Worm (Caenorhabditis elegans) whole organism, L3 larva: ENCODE results near the gene Y41E3.13.

ENCODE experiments used
- aly-2 ChIP-seq: fragments of 150-350 bp; optimal IDR thresholded peaks from 2 replicates; lab custom pipeline; 2014; ENCODE audit warnings: missing biosample characterization, missing genetic modification characterization
- ama-1 ChIP-seq: fragments of 150-350 bp; optimal IDR thresholded peaks from 2 replicates; lab custom pipeline; 2018
- daf-12 ChIP-seq: fragments of 150-350 bp; optimal IDR thresholded peaks from 2 replicates; lab custom pipeline; 2014; ENCODE audit warnings: missing biosample characterization, missing genetic modification reagents, missing genetic modification characterization
- elt-3 ChIP-seq, 3 experiments: fragments of 150-350 bp in 1 of 3; sonication (generic microtip) in 2 of 3; optimal IDR thresholded peaks; 2 replicates in 2 of 3; 4 replicates in 1 of 3; lab custom pipeline; 2014 to 2017; ENCODE audit warnings: missing biosample characterization in 3 of 3, missing genetic modification characterization in 3 of 3
- lin-15B ChIP-seq: fragments of 150-350 bp; optimal IDR thresholded peaks from 2 replicates; lab custom pipeline; 2014; ENCODE audit warnings: missing biosample characterization, missing genetic modification characterization
- nhr-11 ChIP-seq: fragments of 150-350 bp; optimal IDR thresholded peaks from 2 replicates; lab custom pipeline; 2014; ENCODE audit warnings: missing biosample characterization, missing genetic modification characterization
- nhr-12 ChIP-seq: fragments of 150-350 bp; optimal IDR thresholded peaks from 2 replicates; lab custom pipeline; 2014; ENCODE audit warnings: missing biosample characterization, missing genetic modification characterization
- nhr-28 ChIP-seq: fragments of 150-350 bp; optimal IDR thresholded peaks from 2 replicates; lab custom pipeline; 2014; ENCODE audit warnings: missing biosample characterization, missing genetic modification characterization
- pqm-1 ChIP-seq: fragments of 150-350 bp; optimal IDR thresholded peaks from 2 replicates; lab custom pipeline; 2017; ENCODE audit warnings: missing biosample characterization, missing genetic modification characterization, inconsistent platforms
- tbx-2 ChIP-seq: sonication (generic microtip); optimal IDR thresholded peaks from 2 replicates; lab custom pipeline; 2016; ENCODE audit warnings: mild to moderate bottlenecking, missing genetic modification characterization, missing compliant biosample characterization
- unc-39 ChIP-seq: sonication (generic microtip); optimal IDR thresholded peaks from 4 replicates; lab custom pipeline; 2017; ENCODE audit warnings: missing biosample characterization, missing genetic modification characterization
- ztf-11 ChIP-seq: fragments of 150-350 bp; optimal IDR thresholded peaks from 2 replicates; lab custom pipeline; 2014; ENCODE audit warnings: missing biosample characterization, missing genetic modification characterization

ce11 chrIV:15013083-15013482, 45.0 kb upstream of the Y41E3.13 start, which contains the start of gene qars-1:
- no peak for TF ChIP-seq unc-39 (tag; lab: Kevin White, UChicago)
- no peak for TF ChIP-seq nhr-11 (tag; lab: Kevin White, UChicago)
- TF ChIP-seq nhr-28 (tag; lab: Kevin White, UChicago): no peak
- no peak for TF ChIP-seq tbx-2 (tag; lab: Kevin White, UChicago)
- no peak for TF ChIP-seq lin-15B (tag; lab: Kevin White, UChicago)
- no peak for TF ChIP-seq pqm-1
- TF ChIP-seq daf-12 (tag; lab: Kevin White, UChicago): no peak
- no peak for TF ChIP-seq aly-2 (tag; lab: Kevin White, UChicago)
- TF ChIP-seq nhr-12 (tag; lab: Kevin White, UChicago): no peak
- no peak for TF ChIP-seq ama-1 (lab: Kevin White, UChicago)
- TF ChIP-seq elt-3 (tag; optimal IDR thresholded peaks at IDR 0.05; lab: Kevin White, UChicago): no peak
- TF ChIP-seq ztf-11 (tag; lab: Kevin White, UChicago): no peak
